Worm (Caenorhabditis elegans) whole organism, L3 larva: ENCODE measurements around the gene Y82E9BR.5.

Source experiments
- ceh-16 ChIP-seq: sonication (generic microtip); optimal IDR thresholded peaks from 2 replicates; lab custom pipeline; 2017; ENCODE audit warnings: missing biosample characterization, missing genetic modification characterization
- fos-1 ChIP-seq: fragments of 150-350 bp; optimal IDR thresholded peaks from 2 replicates; lab custom pipeline; 2014; ENCODE audit warnings: missing biosample characterization, missing genetic modification characterization
- mdl-1 ChIP-seq: fragments of 150-350 bp; optimal IDR thresholded peaks from 2 replicates; lab custom pipeline; 2014; ENCODE audit warnings: missing biosample characterization, missing genetic modification characterization
- nhr-11 ChIP-seq: fragments of 150-350 bp; optimal IDR thresholded peaks from 2 replicates; lab custom pipeline; 2014; ENCODE audit warnings: missing biosample characterization, missing genetic modification characterization
- nhr-23 ChIP-seq: fragments of 150-350 bp; optimal IDR thresholded peaks from 2 replicates; lab custom pipeline; 2014; ENCODE audit warnings: missing biosample characterization, missing genetic modification reagents, missing genetic modification characterization
- nhr-43 ChIP-seq: sonication (generic microtip); optimal IDR thresholded peaks from 2 replicates; lab custom pipeline; 2016; ENCODE audit warnings: mild to moderate bottlenecking, missing genetic modification characterization, missing compliant biosample characterization; ENCODE audit not compliant: poor library complexity, severe bottlenecking
- nhr-67 ChIP-seq: fragments of 150-350 bp; optimal IDR thresholded peaks from 2 replicates; lab custom pipeline; 2014; ENCODE audit warnings: missing biosample characterization, missing genetic modification characterization
- nhr-77 ChIP-seq: fragments of 150-350 bp; optimal IDR thresholded peaks from 2 replicates; lab custom pipeline; 2014; ENCODE audit warnings: missing biosample characterization, missing genetic modification characterization
- skn-1 ChIP-seq: fragments of 150-350 bp; optimal IDR thresholded peaks from 2 replicates; lab custom pipeline; 2014; ENCODE audit warnings: missing biosample characterization, missing genetic modification characterization

- TF ChIP-seq nhr-77 (tag; lab: Kevin White, UChicago) (no peak), nhr-67 (tag; lab: Kevin White, UChicago) (no peak), ceh-16 (tag; lab: Kevin White, UChicago) (no peak), nhr-23 (tag; lab: Kevin White, UChicago) (no peak), skn-1 (no peak), nhr-43 (no peak), fos-1 (no peak), mdl-1 (tag; lab: Kevin White, UChicago) (no peak), nhr-11 (no peak)
Measured at ce11 chrIII:1399670-1400069, 15.5 kb downstream of the Y82E9BR.5 start, which contains the start of gene pals-16.
